Worm (Caenorhabditis elegans) whole organism, late embryonic: ENCODE data around the gene C23G10.10.

ENCODE experiments used
- C08G9.2 ChIP-seq: sonication (generic microtip); optimal IDR thresholded peaks from 2 replicates; lab custom pipeline; 2016; ENCODE audit warnings: mild to moderate bottlenecking, missing genetic modification characterization, moderate library complexity, missing compliant biosample characterization
- C38D4.7 ChIP-seq: fragments of 200-800 bp; sonication (Bioruptor generic); optimal IDR thresholded peaks from 2 replicates; lab custom pipeline; 2018; ENCODE audit warnings: mild to moderate bottlenecking, missing genetic modification characterization, moderate library complexity, missing compliant biosample characterization
- ama-1 ChIP-seq: fragments of 150-350 bp; optimal IDR thresholded peaks from 2 replicates; lab custom pipeline; 2014
- ceh-18 ChIP-seq: sonication (generic microtip); optimal IDR thresholded peaks from 2 replicates; lab custom pipeline; 2016; ENCODE audit warnings: missing genetic modification characterization, missing compliant biosample characterization
- ceh-24 ChIP-seq: sonication (generic microtip); optimal IDR thresholded peaks from 2 replicates; lab custom pipeline; 2016; ENCODE audit warnings: mild to moderate bottlenecking, missing genetic modification characterization, missing compliant biosample characterization
- ceh-31 ChIP-seq: sonication (generic microtip); optimal IDR thresholded peaks from 2 replicates; lab custom pipeline; 2016; ENCODE audit warnings: missing genetic modification characterization, missing compliant biosample characterization
- ceh-34 ChIP-seq: sonication (generic microtip); optimal IDR thresholded peaks from 2 replicates; lab custom pipeline; 2016; ENCODE audit warnings: mild to moderate bottlenecking, missing genetic modification characterization, missing compliant biosample characterization
- ceh-45 ChIP-seq: fragments of 200-800 bp; sonication (Bioruptor generic); IDR thresholded peaks from 2 replicates; pipeline ENCODE4 v1.3.6; 2022; ENCODE audit warnings: missing genetic modification reagents, missing genetic modification characterization, missing compliant biosample characterization
- che-1 ChIP-seq: sonication (generic microtip); optimal IDR thresholded peaks from 2 replicates; lab custom pipeline; 2016; ENCODE audit warnings: mild to moderate bottlenecking, missing genetic modification characterization, missing compliant biosample characterization
- dve-1 ChIP-seq: sonication (generic microtip); optimal IDR thresholded peaks from 2 replicates; lab custom pipeline; 2017; ENCODE audit warnings: antibody characterized with exemption, mild to moderate bottlenecking, missing genetic modification characterization, missing compliant biosample characterization
- elt-2 ChIP-seq: sonication (generic microtip); optimal IDR thresholded peaks from 2 replicates; lab custom pipeline; 2016; ENCODE audit warnings: missing genetic modification reagents, missing genetic modification characterization, missing compliant biosample characterization
- eyg-1 ChIP-seq: sonication (generic microtip); optimal IDR thresholded peaks from 2 replicates; lab custom pipeline; 2016; ENCODE audit warnings: missing genotype, missing genetic modification characterization, missing compliant biosample characterization
- fax-1 ChIP-seq: sonication (generic microtip); optimal IDR thresholded peaks from 2 replicates; lab custom pipeline; 2016; ENCODE audit warnings: missing genotype, missing genetic modification characterization, missing compliant biosample characterization
- fkh-6 ChIP-seq: sonication (generic microtip); optimal IDR thresholded peaks from 2 replicates; lab custom pipeline; 2016; ENCODE audit warnings: missing genetic modification characterization, missing compliant biosample characterization
- gmeb-2 ChIP-seq: sonication (generic microtip); optimal IDR thresholded peaks from 2 replicates; lab custom pipeline; 2016; ENCODE audit warnings: missing genetic modification characterization, inconsistent platforms, missing compliant biosample characterization
- hlh-15 ChIP-seq: sonication (generic microtip); optimal IDR thresholded peaks from 2 replicates; lab custom pipeline; 2016; ENCODE audit warnings: missing genetic modification characterization, missing compliant biosample characterization
- hlh-30 ChIP-seq: sonication (generic microtip); optimal IDR thresholded peaks from 2 replicates; lab custom pipeline; 2017; ENCODE audit warnings: antibody characterized with exemption, missing genetic modification characterization, missing compliant biosample characterization; ENCODE audit not compliant: insufficient read depth
- lim-6 ChIP-seq: sonication (generic microtip); optimal IDR thresholded peaks from 2 replicates; lab custom pipeline; 2016; ENCODE audit warnings: missing genetic modification characterization, missing compliant biosample characterization
- madf-2 ChIP-seq: sonication (generic microtip); optimal IDR thresholded peaks from 2 replicates; lab custom pipeline; 2017; ENCODE audit warnings: missing genetic modification characterization, missing compliant biosample characterization
- nhr-232 ChIP-seq: sonication (generic microtip); optimal IDR thresholded peaks from 2 replicates; lab custom pipeline; 2016; ENCODE audit warnings: missing genetic modification characterization, missing compliant biosample characterization
- npax-4 ChIP-seq: sonication (generic microtip); optimal IDR thresholded peaks from 2 replicates; lab custom pipeline; 2016; ENCODE audit warnings: missing genetic modification characterization, missing compliant biosample characterization
- odd-2 ChIP-seq: sonication (generic microtip); optimal IDR thresholded peaks from 2 replicates; lab custom pipeline; 2017; ENCODE audit warnings: antibody characterized with exemption, mild to moderate bottlenecking, missing genetic modification characterization, missing compliant biosample characterization
- pag-3 ChIP-seq: sonication (generic microtip); optimal IDR thresholded peaks from 2 replicates; lab custom pipeline; 2016; ENCODE audit warnings: missing compliant biosample characterization, missing genetic modification characterization, borderline replicate concordance
- pha-2 ChIP-seq: sonication (generic microtip); optimal IDR thresholded peaks from 2 replicates; lab custom pipeline; 2017; ENCODE audit warnings: mild to moderate bottlenecking, missing genetic modification characterization, missing compliant biosample characterization
- pha-4 ChIP-seq: fragments of 150-350 bp; optimal IDR thresholded peaks from 2 replicates; lab custom pipeline; 2018; ENCODE audit warnings: missing biosample characterization, missing genetic modification reagents, missing genetic modification characterization
- sox-2 ChIP-seq: fragments of 200-800 bp; sonication (Bioruptor generic); IDR thresholded peaks from 2 replicates; pipeline ENCODE4 v1.3.6; 2022; ENCODE audit warnings: missing genetic modification reagents, missing genetic modification characterization, missing compliant biosample characterization
- sox-4 ChIP-seq: sonication (generic microtip); optimal IDR thresholded peaks from 2 replicates; lab custom pipeline; 2017; ENCODE audit warnings: mild to moderate bottlenecking, missing genetic modification characterization, inconsistent platforms, missing compliant biosample characterization
- tbx-2 ChIP-seq: sonication (generic microtip); optimal IDR thresholded peaks from 2 replicates; lab custom pipeline; 2016; ENCODE audit warnings: missing genetic modification characterization, missing compliant biosample characterization
- unc-42 ChIP-seq: sonication (generic microtip); optimal IDR thresholded peaks from 2 replicates; lab custom pipeline; 2016; ENCODE audit warnings: missing genotype, missing genetic modification characterization, missing compliant biosample characterization
- ztf-16 ChIP-seq: sonication (generic microtip); optimal IDR thresholded peaks from 2 replicates; lab custom pipeline; 2017; ENCODE audit warnings: missing genetic modification characterization, missing compliant biosample characterization

C23G10.10 gene

ce11 chrIII:6165240-6165639 is 48.6 kb downstream of the C23G10.10 start:
- no peak for TF ChIP-seq ceh-31 (tag; lab: Kevin White, UChicago)
- TF ChIP-seq lim-6 (tag; lab: Kevin White, UChicago): no peak
- TF ChIP-seq sox-4 (tag; lab: Kevin White, UChicago): no peak
- TF ChIP-seq C08G9.2 (tag; lab: Kevin White, UChicago): no peak
- no peak for TF ChIP-seq sox-2 (GFP tag; lab: Robert Waterston, UW)
- TF ChIP-seq ceh-24 (tag; lab: Kevin White, UChicago): no peak
- no peak for TF ChIP-seq hlh-15 (tag; lab: Kevin White, UChicago)
- TF ChIP-seq ceh-45 (GFP tag; lab: Robert Waterston, UW): no peak
- no peak for TF ChIP-seq unc-42 (tag; lab: Kevin White, UChicago)
- TF ChIP-seq ceh-18 (tag; lab: Kevin White, UChicago): no peak
- TF ChIP-seq tbx-2 (tag; lab: Kevin White, UChicago): no peak
- TF ChIP-seq pag-3 (tag; lab: Kevin White, UChicago): no peak
- TF ChIP-seq npax-4 (tag; lab: Kevin White, UChicago): no peak
- no peak for TF ChIP-seq madf-2 (tag; lab: Kevin White, UChicago)
- TF ChIP-seq che-1 (tag; lab: Kevin White, UChicago): no peak
- no peak for TF ChIP-seq elt-2 (tag; lab: Kevin White, UChicago)
- no peak for TF ChIP-seq fkh-6 (tag; lab: Kevin White, UChicago)
- no peak for TF ChIP-seq dve-1 (tag; lab: Kevin White, UChicago)

DNA sequence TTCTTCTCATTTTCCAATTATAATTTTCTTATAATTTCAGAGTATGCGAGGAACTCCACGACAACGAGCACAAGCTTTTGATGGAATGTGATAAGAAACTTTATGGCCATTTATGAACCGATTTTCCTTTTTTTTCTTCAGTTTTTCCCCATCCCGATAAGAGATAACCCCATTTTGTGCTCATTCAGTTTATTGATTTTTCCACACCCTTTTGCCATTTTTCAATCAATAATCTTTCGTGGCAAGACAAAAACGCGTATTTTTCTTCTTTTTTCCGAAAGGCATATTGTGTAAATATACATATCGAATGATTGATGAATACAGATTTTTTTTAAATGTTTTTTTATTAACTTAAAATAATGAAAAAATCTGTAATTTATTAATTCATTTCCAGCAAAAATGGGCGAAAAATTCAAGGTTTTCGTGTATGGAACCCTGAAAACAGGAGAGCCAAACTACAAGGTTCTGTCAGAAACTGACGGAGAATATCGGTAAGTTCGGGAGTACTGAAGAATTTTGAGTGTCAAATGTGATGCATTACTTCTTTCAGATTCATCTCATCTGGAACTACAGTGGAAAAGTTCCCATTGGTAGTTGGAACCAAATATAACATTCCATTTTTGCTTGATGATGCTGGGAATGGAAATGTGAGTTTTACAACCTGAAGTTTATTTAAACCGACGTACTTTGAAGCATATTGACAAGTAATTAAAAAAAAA is 49.4 kb downstream of the C23G10.10 start, which contains the start of gene F42A10.9:
Gene F42A10.9 (plus strand): TSS at position 321 of the 719 bp plus-strand sequence.
- TF ChIP-seq ceh-34: no peak
- peak; percentile 18 for TF ChIP-seq elt-2 (tag; lab: Kevin White, UChicago)

ce11 chrIII:6163381-6163780 is 50.4 kb downstream of the C23G10.10 start:
- TF ChIP-seq fax-1: no peak
- no peak for TF ChIP-seq sox-4 (tag; lab: Kevin White, UChicago)
- TF ChIP-seq nhr-232 (tag; lab: Kevin White, UChicago): no peak
- no peak for TF ChIP-seq C38D4.7 (GFP tag; lab: Kevin White, UChicago)
- TF ChIP-seq pha-4 (tag; lab: Kevin White, UChicago): no peak
- no peak for TF ChIP-seq elt-2 (tag; lab: Kevin White, UChicago)
- TF ChIP-seq hlh-30: no peak
- no peak for TF ChIP-seq eyg-1
- no peak for TF ChIP-seq ztf-16 (tag; lab: Kevin White, UChicago)
- no peak for TF ChIP-seq C08G9.2 (tag; lab: Kevin White, UChicago)
- no peak for TF ChIP-seq odd-2 (tag; lab: Kevin White, UChicago)
- TF ChIP-seq hlh-15 (tag; lab: Kevin White, UChicago): no peak
- no peak for TF ChIP-seq ceh-31 (tag; lab: Kevin White, UChicago)
- no peak for TF ChIP-seq madf-2 (tag; lab: Kevin White, UChicago)
- TF ChIP-seq dve-1 (tag; lab: Kevin White, UChicago): no peak
- no peak for TF ChIP-seq pha-2 (tag; lab: Kevin White, UChicago)
- TF ChIP-seq gmeb-2 (tag; lab: Kevin White, UChicago): no peak
- no peak for TF ChIP-seq ama-1
